Worm (Caenorhabditis elegans) whole organism, L4 larva: ENCODE results near the gene C27A2.12.

Source experiments
- D1046.2 ChIP-seq: fragments of 200-800 bp; sonication (Bioruptor generic); IDR thresholded peaks from 2 replicates; pipeline ENCODE4 v1.3.6; 2022; ENCODE audit warnings: missing genetic modification characterization, missing compliant biosample characterization
- F26F4.8 ChIP-seq: fragments of 200-800 bp; sonication (Bioruptor generic); conservative IDR thresholded peaks from 2 replicates; pipeline ENCODE4 v1.3.6; 2022; ENCODE audit warnings: missing genetic modification characterization, missing compliant biosample characterization
- R02D3.7 ChIP-seq: fragments of 150-350 bp; sonication (generic microtip); optimal IDR thresholded peaks from 3 replicates; lab custom pipeline; 2014; ENCODE audit warnings: missing biosample characterization, missing genetic modification characterization
- T26A8.4 ChIP-seq: fragments of 200-800 bp; sonication (Bioruptor generic); IDR thresholded peaks from 2 replicates; pipeline ENCODE4 v1.3.6; 2022; ENCODE audit warnings: missing genetic modification characterization, missing compliant biosample characterization
- Y48G9A.11 ChIP-seq: fragments of 200-800 bp; sonication (Bioruptor generic); IDR thresholded peaks from 2 replicates; pipeline ENCODE4 v1.3.6; 2022; ENCODE audit warnings: missing genetic modification reagents, missing genetic modification characterization, missing compliant biosample characterization
- ZK546.5 ChIP-seq, 2 experiments: sonication (generic microtip); optimal IDR thresholded peaks; 2 replicates each; lab custom pipeline; 2017; ENCODE audit warnings: missing biosample characterization in 2 of 2, missing genetic modification characterization in 2 of 2
- aha-1 ChIP-seq: fragments of 150-350 bp; peaks from one replicate; lab custom pipeline; 2014; ENCODE audit warnings: missing biosample characterization, missing genetic modification characterization
- ama-1 ChIP-seq: fragments of 150-350 bp; optimal IDR thresholded peaks from 2 replicates; lab custom pipeline; 2014; ENCODE audit warnings: inconsistent platforms, mixed read lengths
- arid-1 ChIP-seq: fragments of 200-800 bp; sonication (Bioruptor generic); conservative IDR thresholded peaks from 2 replicates; pipeline ENCODE4 v1.3.6; 2022; ENCODE audit warnings: missing genetic modification reagents, missing genetic modification characterization, missing compliant biosample characterization
- attf-4 ChIP-seq: sonication (generic microtip); optimal IDR thresholded peaks from 3 replicates; lab custom pipeline; 2017; ENCODE audit warnings: missing biosample characterization, missing genetic modification characterization
- ceh-32 ChIP-seq: sonication (generic microtip); optimal IDR thresholded peaks from 2 replicates; lab custom pipeline; 2016; ENCODE audit warnings: mild to moderate bottlenecking, missing genetic modification characterization, missing compliant biosample characterization; ENCODE audit not compliant: poor library complexity
- ceh-62 ChIP-seq: sonication (generic microtip); optimal IDR thresholded peaks from 2 replicates; lab custom pipeline; 2017; ENCODE audit warnings: missing biosample characterization, missing genetic modification characterization
- ceh-82 ChIP-seq: sonication (generic microtip); optimal IDR thresholded peaks from 2 replicates; lab custom pipeline; 2017; ENCODE audit warnings: missing biosample characterization, missing genetic modification characterization
- cey-2 ChIP-seq: sonication (generic microtip); optimal IDR thresholded peaks from 3 replicates; lab custom pipeline; 2017; ENCODE audit warnings: missing genetic modification characterization, mild to moderate bottlenecking, missing compliant biosample characterization, antibody characterized with exemption, borderline replicate concordance; ENCODE audit not compliant: insufficient read depth
- ctbp-1 ChIP-seq: fragments of 200-800 bp; sonication (Bioruptor generic); IDR thresholded peaks from 2 replicates; pipeline ENCODE4 v1.3.6; 2022; ENCODE audit warnings: missing genetic modification reagents, missing genetic modification characterization, missing compliant biosample characterization
- daf-16 ChIP-seq, 3 experiments: sonication (generic microtip); optimal IDR thresholded peaks; 2 replicates each; lab custom pipeline; 2016 to 2017; ENCODE audit warnings: missing genetic modification characterization in 3 of 3, missing genetic modification reagents in 3 of 3, mild to moderate bottlenecking in 2 of 3, missing compliant biosample characterization in 2 of 3, missing biosample characterization in 1 of 3, moderate library complexity in 1 of 3
- dmd-8 ChIP-seq: fragments of 200-800 bp; sonication (Bioruptor generic); IDR thresholded peaks from 2 replicates; pipeline ENCODE4 v1.3.6; 2022; ENCODE audit warnings: missing genetic modification characterization, missing compliant biosample characterization
- dmd-9 ChIP-seq: fragments of 200-800 bp; sonication (Bioruptor generic); IDR thresholded peaks from 2 replicates; pipeline ENCODE4 v1.3.6; 2022; ENCODE audit warnings: missing genetic modification reagents, missing genetic modification characterization, missing compliant biosample characterization
- dpl-1 ChIP-seq: fragments of 150-350 bp; optimal IDR thresholded peaks from 2 replicates; lab custom pipeline; 2014; ENCODE audit warnings: missing biosample characterization, missing genetic modification reagents, missing genetic modification characterization
- duxl-1 ChIP-seq: sonication (generic microtip); optimal IDR thresholded peaks from 2 replicates; lab custom pipeline; 2016; ENCODE audit warnings: mild to moderate bottlenecking, missing genetic modification characterization, moderate library complexity, missing compliant biosample characterization; ENCODE audit not compliant: poor library complexity
- egl-27 ChIP-seq: sonication (generic microtip); optimal IDR thresholded peaks from 3 replicates; lab custom pipeline; 2017; ENCODE audit warnings: missing biosample characterization, missing genetic modification reagents, missing genetic modification characterization
- fos-1 ChIP-seq: fragments of 150-350 bp; optimal IDR thresholded peaks from 2 replicates; lab custom pipeline; 2014; ENCODE audit warnings: missing biosample characterization, missing genetic modification characterization
- gei-8 ChIP-seq: fragments of 200-800 bp; sonication (Bioruptor generic); optimal IDR thresholded peaks from 2 replicates; lab custom pipeline; 2018; ENCODE audit warnings: mild to moderate bottlenecking, missing genetic modification characterization, missing compliant biosample characterization
- hlh-30 ChIP-seq: sonication (generic microtip); optimal IDR thresholded peaks from 2 replicates; lab custom pipeline; 2017; ENCODE audit warnings: antibody characterized with exemption, mild to moderate bottlenecking, missing genetic modification characterization, missing compliant biosample characterization; ENCODE audit not compliant: insufficient read depth
- hmg-1.1 ChIP-seq: fragments of 200-800 bp; sonication (Bioruptor generic); IDR thresholded peaks from 2 replicates; pipeline ENCODE4 v1.3.6; 2022; ENCODE audit warnings: missing genetic modification reagents, missing genetic modification characterization, missing compliant biosample characterization
- lim-7 ChIP-seq: fragments of 200-800 bp; sonication (Bioruptor generic); IDR thresholded peaks from 2 replicates; pipeline ENCODE4 v1.3.6; 2022; ENCODE audit warnings: missing genetic modification characterization, missing compliant biosample characterization
- lin-1 ChIP-seq: fragments of 200-800 bp; sonication (Bioruptor generic); IDR thresholded peaks from 2 replicates; pipeline ENCODE4 v1.3.6; 2022; ENCODE audit warnings: missing genetic modification reagents, missing genetic modification characterization, missing compliant biosample characterization
- lin-39 ChIP-seq: fragments of 150-350 bp; optimal IDR thresholded peaks from 2 replicates; lab custom pipeline; 2014; ENCODE audit warnings: missing biosample characterization, missing genetic modification reagents, missing genetic modification characterization
- madf-9 ChIP-seq: fragments of 200-800 bp; sonication (Bioruptor generic); conservative IDR thresholded peaks from 2 replicates; pipeline ENCODE4 v1.3.6; 2022; ENCODE audit warnings: missing genetic modification reagents, missing genetic modification characterization, missing compliant biosample characterization
- mep-1 ChIP-seq: fragments of 150-350 bp; sonication (generic microtip); optimal IDR thresholded peaks from 3 replicates; lab custom pipeline; 2014; ENCODE audit warnings: missing biosample characterization, missing genetic modification characterization
- nhr-10 ChIP-seq: fragments of 150-350 bp; optimal IDR thresholded peaks from 2 replicates; lab custom pipeline; 2014; ENCODE audit warnings: missing biosample characterization, missing genetic modification characterization
- nhr-11 ChIP-seq: fragments of 150-350 bp; optimal IDR thresholded peaks from 2 replicates; lab custom pipeline; 2014; ENCODE audit warnings: missing biosample characterization, missing genetic modification characterization
- nhr-111 ChIP-seq: fragments of 200-800 bp; sonication (Bioruptor generic); optimal IDR thresholded peaks from 2 replicates; lab custom pipeline; 2018; ENCODE audit warnings: mild to moderate bottlenecking, missing genetic modification characterization, missing compliant biosample characterization
- nhr-42 ChIP-seq: fragments of 200-800 bp; sonication (Bioruptor generic); IDR thresholded peaks from 2 replicates; pipeline ENCODE4 v1.3.6; 2022; ENCODE audit warnings: missing genetic modification characterization, missing compliant biosample characterization
- nhr-76 ChIP-seq: fragments of 150-350 bp; optimal IDR thresholded peaks from 2 replicates; lab custom pipeline; 2014; ENCODE audit warnings: missing biosample characterization, missing genetic modification characterization
- pha-4 ChIP-seq, 2 experiments: fragments of 150-350 bp in 1 of 2; fragments of 200-800 bp in 1 of 2; sonication (Bioruptor generic) in 1 of 2; IDR thresholded peaks in 1 of 2; optimal IDR thresholded peaks in 1 of 2; 2 replicates each; pipeline versions ENCODE4 v1.3.6 to Lab custom; 2014 to 2022; ENCODE audit warnings: missing genetic modification characterization in 2 of 2, missing genetic modification reagents in 2 of 2, missing biosample characterization in 1 of 2, missing compliant biosample characterization in 1 of 2
- sdz-12 ChIP-seq: fragments of 200-800 bp; sonication (Bioruptor generic); optimal IDR thresholded peaks from 2 replicates; lab custom pipeline; 2018; ENCODE audit warnings: mild to moderate bottlenecking, missing genetic modification characterization, missing compliant biosample characterization
- skn-1 ChIP-seq: fragments of 150-350 bp; optimal IDR thresholded peaks from 2 replicates; lab custom pipeline; 2014; ENCODE audit warnings: missing biosample characterization, missing genetic modification characterization
- snpc-1.2 ChIP-seq: fragments of 200-800 bp; sonication (Bioruptor generic); IDR thresholded peaks from 2 replicates; pipeline ENCODE4 v1.3.6; 2022; ENCODE audit warnings: missing genetic modification reagents, missing genetic modification characterization, missing compliant biosample characterization
- snpc-4 ChIP-seq: fragments of 150-350 bp; optimal IDR thresholded peaks from 2 replicates; lab custom pipeline; 2014; ENCODE audit warnings: missing biosample characterization, missing genetic modification characterization
- tag-97 ChIP-seq: fragments of 200-800 bp; sonication (Bioruptor generic); IDR thresholded peaks from 2 replicates; pipeline ENCODE4 v1.3.6; 2022; ENCODE audit warnings: missing genetic modification characterization, missing compliant biosample characterization
- tra-1 ChIP-seq: fragments of 200-800 bp; sonication (Bioruptor generic); IDR thresholded peaks from 2 replicates; pipeline ENCODE4 v1.3.6; 2022; ENCODE audit warnings: missing genetic modification reagents, missing genetic modification characterization, missing compliant biosample characterization
- unc-130 ChIP-seq: sonication (generic microtip); optimal IDR thresholded peaks from 2 replicates; lab custom pipeline; 2016; ENCODE audit warnings: missing genetic modification reagents, missing genetic modification characterization, missing compliant biosample characterization
- unc-62 ChIP-seq, 3 experiments: fragments of 150-350 bp in 1 of 3; sonication (generic microtip); optimal IDR thresholded peaks in 2 of 3; peaks in 1 of 3; 1 replicate in 1 of 3; 2 replicates in 2 of 3; lab custom pipeline; 2014 to 2017; ENCODE audit warnings: missing biosample characterization in 3 of 3, missing genetic modification characterization in 3 of 3, missing genetic modification reagents in 3 of 3, missing genotype in 1 of 3
- zfp-3 ChIP-seq: fragments of 200-800 bp; sonication (Bioruptor generic); conservative IDR thresholded peaks from 2 replicates; pipeline ENCODE4 v1.3.6; 2022; ENCODE audit warnings: missing genetic modification reagents, missing genetic modification characterization, missing compliant biosample characterization
- zip-11 ChIP-seq: fragments of 200-800 bp; sonication (Bioruptor generic); IDR thresholded peaks from 2 replicates; pipeline ENCODE4 v1.3.6; 2022; ENCODE audit warnings: missing genetic modification characterization, missing compliant biosample characterization
- zip-2 ChIP-seq: fragments of 150-350 bp; optimal IDR thresholded peaks from 2 replicates; lab custom pipeline; 2014; ENCODE audit warnings: missing biosample characterization, missing genetic modification characterization
- ztf-7 ChIP-seq: fragments of 150-350 bp; optimal IDR thresholded peaks from 2 replicates; lab custom pipeline; 2014; ENCODE audit warnings: missing biosample characterization, missing genetic modification characterization

C27A2.12 gene

DNA sequence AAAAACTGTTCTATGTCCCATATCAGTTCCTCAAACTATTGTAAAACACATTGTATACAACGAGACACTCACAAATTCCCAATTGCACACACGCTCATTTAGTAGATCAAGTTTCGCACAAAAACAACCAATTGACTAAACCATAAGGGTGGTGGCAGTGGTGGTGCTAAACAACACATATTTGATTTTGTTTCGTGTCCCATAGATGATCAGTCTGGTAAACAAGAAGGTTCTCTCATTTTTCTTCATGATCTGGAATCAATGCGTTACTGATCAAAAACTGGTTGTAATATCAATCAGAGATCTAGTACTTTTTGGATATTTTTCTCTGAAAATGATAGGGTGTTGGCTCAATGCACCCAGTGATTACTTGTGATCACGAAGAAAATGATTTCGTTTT lies 39.4 kb downstream of the C27A2.12 start:
- TF ChIP-seq unc-62 (GFP tag; optimal IDR thresholded peaks at IDR 0.05 in 1 of 2; lab: Kevin White, UChicago) = peak in 1 of 2 experiments; percentile 77
- TF ChIP-seq unc-62 (tag; optimal IDR thresholded peaks at IDR 0.05; lab: Kevin White, UChicago) = no peak
- TF ChIP-seq aha-1 (tag; lab: Kevin White, UChicago) = peak; percentile 24
- TF ChIP-seq ZK546.5 (tag; optimal IDR thresholded peaks at IDR 0.05; lab: Kevin White, UChicago) = no peak
- TF ChIP-seq daf-16 (GFP tag; optimal IDR thresholded peaks at IDR 0.05; lab: Kevin White, UChicago) = no peak
- no peak for TF ChIP-seq daf-16 (tag; optimal IDR thresholded peaks at IDR 0.05; lab: Kevin White, UChicago)
- no peak for TF ChIP-seq snpc-4 (tag; lab: Kevin White, UChicago)

DNA sequence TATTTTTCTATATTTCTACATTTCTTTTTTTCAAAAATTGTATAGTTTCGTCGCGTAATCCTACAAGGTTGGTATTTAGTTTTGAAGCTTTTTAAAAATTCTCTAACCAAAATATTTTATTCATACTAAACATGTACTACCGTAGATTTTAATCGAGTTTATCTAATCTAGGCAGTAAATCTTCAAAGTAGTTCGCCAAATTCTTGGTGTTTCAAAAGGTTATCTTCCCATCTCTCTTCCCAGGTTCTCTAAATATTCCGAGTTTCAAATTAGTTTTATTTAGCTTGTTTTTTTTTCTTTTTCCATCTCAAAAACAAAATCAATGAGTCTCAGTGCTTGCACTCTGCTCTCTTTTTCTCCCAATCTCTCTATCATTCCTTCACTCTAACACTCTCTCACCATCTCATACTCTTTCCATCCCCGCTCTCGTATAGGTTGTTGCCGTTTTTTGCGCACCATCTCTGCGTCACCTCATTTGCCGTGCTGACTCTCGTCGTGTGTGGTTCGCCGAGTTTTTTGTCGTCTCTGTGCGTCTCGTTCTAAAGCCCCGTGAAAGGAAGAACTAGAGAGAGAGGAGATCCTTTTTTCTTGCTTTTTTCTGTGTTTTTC lies 40.9 kb downstream of the C27A2.12 start:
- peak in 1 of 2 experiments; percentile 20 for TF ChIP-seq ZK546.5 (tag; optimal IDR thresholded peaks at IDR 0.05; lab: Kevin White, UChicago)
- peak; percentile 63 for TF ChIP-seq nhr-11 (tag; lab: Kevin White, UChicago)
- no peak for TF ChIP-seq nhr-10 (tag; lab: Kevin White, UChicago)
- no peak for TF ChIP-seq zip-11 (GFP tag; lab: Robert Waterston, UW)
- peak; percentile 63; the same call in 1 of the 2 replicates for TF ChIP-seq pha-4 (GFP tag; IDR thresholded peaks at IDR 0.05; lab: Robert Waterston, UW)
- no peak for TF ChIP-seq pha-4 (tag; optimal IDR thresholded peaks at IDR 0.05; lab: Kevin White, UChicago)
- TF ChIP-seq fos-1 (tag; lab: Kevin White, UChicago) = no peak
- peak; percentile 60 for TF ChIP-seq dpl-1 (GFP tag; lab: Kevin White, UChicago)
- no peak for TF ChIP-seq cey-2 (tag; lab: Kevin White, UChicago)
- no peak for TF ChIP-seq lim-7 (GFP tag; lab: Robert Waterston, UW)
- no peak for TF ChIP-seq ama-1 (lab: Kevin White, UChicago)
- no peak for TF ChIP-seq lin-1 (GFP tag; lab: Robert Waterston, UW)
- TF ChIP-seq tra-1 (GFP tag; lab: Robert Waterston, UW) = 0 out of 2 replicates have a peak, but pooled peaks have one; percentile 3
- TF ChIP-seq nhr-42 (GFP tag; lab: Robert Waterston, UW) = no peak
- TF ChIP-seq nhr-111 (GFP tag; lab: Kevin White, UChicago) = no peak
- no peak for TF ChIP-seq ceh-32 (tag; lab: Kevin White, UChicago)
- no peak for TF ChIP-seq attf-4
- TF ChIP-seq gei-8 (GFP tag; lab: Kevin White, UChicago) = no peak
- TF ChIP-seq duxl-1 (tag; lab: Kevin White, UChicago) = peak; percentile 12
- TF ChIP-seq ztf-7 (tag; lab: Kevin White, UChicago) = no peak
- TF ChIP-seq unc-130 (GFP tag; lab: Kevin White, UChicago) = no peak
- no peak for TF ChIP-seq egl-27 (tag; lab: Kevin White, UChicago)
- TF ChIP-seq sdz-12 (GFP tag; lab: Kevin White, UChicago) = no peak
- TF ChIP-seq dmd-9 (GFP tag; lab: Robert Waterston, UW) = no peak
- TF ChIP-seq madf-9 (GFP tag; lab: Robert Waterston, UW) = 0 out of 2 replicates have a peak, but pooled peaks have one; percentile 5
- no peak for TF ChIP-seq mep-1 (tag; lab: Kevin White, UChicago)
- TF ChIP-seq F26F4.8 (GFP tag; lab: Robert Waterston, UW) = no peak
- TF ChIP-seq arid-1 (GFP tag; lab: Robert Waterston, UW) = 0 out of 2 replicates have a peak, but pooled peaks have one; percentile 23
- no peak for TF ChIP-seq skn-1 (tag; lab: Kevin White, UChicago)
- no peak for TF ChIP-seq lin-39 (tag; lab: Kevin White, UChicago)
- TF ChIP-seq T26A8.4 (GFP tag; lab: Robert Waterston, UW) = peak; percentile 49; the same call in 1 of the 2 replicates
- no peak for TF ChIP-seq dmd-8 (GFP tag; lab: Robert Waterston, UW)
- TF ChIP-seq ceh-62 (tag; lab: Kevin White, UChicago) = no peak
- no peak for TF ChIP-seq snpc-1.2 (GFP tag; lab: Robert Waterston, UW)
- no peak for TF ChIP-seq zfp-3 (GFP tag; lab: Robert Waterston, UW)
- TF ChIP-seq ctbp-1 = peak; percentile 71
- no peak for TF ChIP-seq nhr-76 (tag; lab: Kevin White, UChicago)
- no peak for TF ChIP-seq ceh-82 (tag; lab: Kevin White, UChicago)
- peak; percentile 77 for TF ChIP-seq hlh-30
- TF ChIP-seq zip-2 = no peak
- TF ChIP-seq D1046.2 = no peak
- no peak for TF ChIP-seq Y48G9A.11 (GFP tag; lab: Robert Waterston, UW)
- peak; percentile 89 for TF ChIP-seq hmg-1.1 (GFP tag; lab: Robert Waterston, UW)
- no peak for TF ChIP-seq tag-97 (GFP tag; lab: Robert Waterston, UW)
- no peak for TF ChIP-seq R02D3.7 (tag; lab: Kevin White, UChicago)
